Fruit fly (Drosophila melanogaster) whole organism, adult: ENCODE data around the gene Bcat.

Source experiments
- CG11617 ChIP-seq: fragments of 200-800 bp; sonication (Bioruptor generic); optimal IDR thresholded peaks from 2 replicates; lab custom pipeline; 2017; ENCODE audit warnings: mild to moderate bottlenecking, missing biosample characterization, missing genetic modification reagents, missing genetic modification characterization
- CG14711 ChIP-seq: fragments of 200-800 bp; sonication (Bioruptor generic); optimal IDR thresholded peaks from 2 replicates; lab custom pipeline; 2018; ENCODE audit warnings: missing biosample characterization, mild to moderate bottlenecking, missing genetic modification characterization, moderate library complexity
- CG1620 ChIP-seq: fragments of 200-800 bp; sonication (Bioruptor generic); optimal IDR thresholded peaks from 2 replicates; lab custom pipeline; 2016; ENCODE audit warnings: missing biosample characterization, missing genetic modification characterization
- CG5204 ChIP-seq: fragments of 200-800 bp; sonication (Bioruptor generic); optimal IDR thresholded peaks from 2 replicates; lab custom pipeline; 2016; ENCODE audit warnings: missing biosample characterization, missing genetic modification characterization
- CG7045 ChIP-seq: fragments of 200-800 bp; sonication (Bioruptor generic); optimal IDR thresholded peaks from 2 replicates; lab custom pipeline; 2017; ENCODE audit warnings: missing biosample characterization, mild to moderate bottlenecking, missing genetic modification characterization
- Clk ChIP-seq: fragments of 200-800 bp; sonication (Bioruptor generic); optimal IDR thresholded peaks from 2 replicates; lab custom pipeline; 2017; ENCODE audit warnings: missing biosample characterization, missing genetic modification characterization
- bab1 ChIP-seq: fragments of 200-800 bp; sonication (Bioruptor generic); optimal IDR thresholded peaks from 3 replicates; lab custom pipeline; 2019; ENCODE audit warnings: missing biosample characterization, mild to moderate bottlenecking, missing genetic modification characterization, moderate library complexity
- cic ChIP-seq: fragments of 200-800 bp; sonication (Bioruptor generic); optimal IDR thresholded peaks from 2 replicates; lab custom pipeline; 2017; ENCODE audit warnings: missing biosample characterization, mild to moderate bottlenecking, missing genetic modification characterization, moderate library complexity
- kay ChIP-seq: fragments of 200-800 bp; sonication (Bioruptor generic); peaks from one replicate; lab custom pipeline; 2016; ENCODE audit warnings: missing biosample characterization, missing genetic modification characterization, borderline replicate concordance
- ovo ChIP-seq: fragments of 200-800 bp; sonication (Bioruptor generic); optimal IDR thresholded peaks from 2 replicates; lab custom pipeline; 2016; ENCODE audit warnings: missing biosample characterization, missing genetic modification characterization
- pad ChIP-seq: fragments of 200-800 bp; sonication (Bioruptor generic); optimal IDR thresholded peaks from 3 replicates; lab custom pipeline; 2017; ENCODE audit warnings: missing biosample characterization, missing genetic modification characterization, mild to moderate bottlenecking, moderate library complexity, missing genetic modification reagents
- tj ChIP-seq: fragments of 200-800 bp; sonication (Bioruptor generic); optimal IDR thresholded peaks from 3 replicates; lab custom pipeline; 2017; ENCODE audit warnings: missing biosample characterization, mild to moderate bottlenecking, missing genetic modification characterization, moderate library complexity
- toe ChIP-seq: fragments of 200-800 bp; sonication (Bioruptor generic); optimal IDR thresholded peaks from 2 replicates; lab custom pipeline; 2016; ENCODE audit warnings: missing biosample characterization, missing genetic modification characterization

dm6 chrX:13369438-13369837, 27.3 kb upstream of the Bcat start:
- no peak for TF ChIP-seq CG1620 (GFP tag; lab: Kevin White, UChicago)
- no peak for TF ChIP-seq CG11617 (GFP tag; lab: Kevin White, UChicago)
- no peak for TF ChIP-seq cic
- no peak for TF ChIP-seq ovo (GFP tag; lab: Kevin White, UChicago)
- no peak for TF ChIP-seq bab1
- no peak for TF ChIP-seq Clk (GFP tag; lab: Kevin White, UChicago)
- TF ChIP-seq toe (GFP tag; lab: Kevin White, UChicago) = no peak
- TF ChIP-seq CG5204 (GFP tag; lab: Kevin White, UChicago) = no peak
- TF ChIP-seq kay (GFP tag; lab: Kevin White, UChicago) = no peak
- no peak for TF ChIP-seq tj (GFP tag; lab: Kevin White, UChicago)
- no peak for TF ChIP-seq pad
- no peak for TF ChIP-seq CG7045 (GFP tag; lab: Kevin White, UChicago)
- no peak for TF ChIP-seq CG14711 (tag; lab: Kevin White, UChicago)
